Fruit fly (Drosophila melanogaster) whole organism, embryonic: Measurements from ENCODE around the gene CG4629.

Experiments used
- CG17568 ChIP-seq: fragments of 200-800 bp; sonication (Bioruptor generic); optimal IDR thresholded peaks from 2 replicates; lab custom pipeline; 2018; ENCODE audit warnings: missing biosample characterization, mild to moderate bottlenecking, missing genetic modification characterization, moderate library complexity
- CG5953 ChIP-seq: fragments of 200-800 bp; sonication (Bioruptor generic); IDR thresholded peaks from 2 replicates; pipeline ENCODE4 v1.3.6; 2022; ENCODE audit warnings: missing biosample characterization, missing genetic modification characterization
- Pdp1 ChIP-seq, 2 experiments: fragments of 200-800 bp; sonication (Bioruptor generic); optimal IDR thresholded peaks; 3 replicates each; lab custom pipeline; 2016; ENCODE audit warnings: missing biosample characterization in 2 of 2, missing genetic modification characterization in 2 of 2, mild to moderate bottlenecking in 1 of 2, moderate library complexity in 1 of 2
- Taf1 ChIP-seq: fragments of 200-800 bp; sonication (Bioruptor generic); IDR thresholded peaks from 2 replicates; pipeline ENCODE4 v1.3.6; 2022; ENCODE audit warnings: missing biosample characterization, missing genetic modification characterization
- chinmo ChIP-seq: fragments of 200-800 bp; sonication (Bioruptor generic); IDR thresholded peaks from 4 replicates; pipeline ENCODE4 v1.3.6; 2022; ENCODE audit warnings: missing biosample characterization, missing genetic modification characterization; ENCODE audit not compliant: partially characterized antibody
- h ChIP-seq: fragments of >200 bp; optimal IDR thresholded peaks from 2 replicates; lab custom pipeline; 2017
- klu ChIP-seq: fragments of 200-800 bp; sonication (Bioruptor generic); IDR thresholded peaks from 2 replicates; pipeline ENCODE4 v1.3.6; 2022; ENCODE audit warnings: missing biosample characterization, missing genetic modification characterization
- twi ChIP-seq: fragments of 200-800 bp; optimal IDR thresholded peaks from 2 replicates; lab custom pipeline; 2019; ENCODE audit warnings: missing biosample characterization, mild to moderate bottlenecking, missing genetic modification characterization, moderate library complexity

dm6 chr2L:1086312-1086906, 15.9 kb downstream of the CG4629 start:
- TF ChIP-seq klu (GFP tag; lab: Robert Waterston, UW) (no peak), chinmo (no peak), h (no peak), Pdp1 (GFP tag; optimal IDR thresholded peaks at IDR 0.05; lab: Kevin White, UChicago) (no peak), twi (no peak), CG17568 (GFP tag; lab: Kevin White, UChicago) (no peak), Taf1 (GFP tag; lab: Robert Waterston, UW) (no peak), CG5953 (GFP tag; lab: Robert Waterston, UW) (no peak)
